Fruit fly (Drosophila melanogaster): Measurements from ENCODE around the gene CG2202.
A peak's percentile ranks its signal among the peaks of the same experiment; 100 is the strongest.

CG2202 gene

DNA sequence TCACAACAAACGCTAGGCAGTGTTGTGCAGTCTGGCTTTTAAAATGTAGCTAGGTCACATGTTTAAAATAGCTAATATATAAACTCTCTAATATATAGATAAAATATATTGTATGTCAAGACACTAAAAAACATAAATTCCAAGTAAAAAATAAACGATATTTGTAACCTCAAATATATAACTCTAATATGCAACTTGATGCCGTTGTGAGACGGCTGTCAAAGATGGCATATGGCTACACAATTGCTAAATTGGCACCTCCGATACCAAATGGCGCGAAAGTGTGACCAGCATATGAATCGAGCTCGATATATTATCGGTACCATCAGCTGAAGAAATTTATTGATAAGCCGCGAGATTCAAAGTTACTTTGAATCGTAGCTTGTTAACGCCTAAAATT is 50.7 kb downstream of the CG2202 start, which contains the start of gene CG1582 (continued):
- TF ChIP-seq rib (GFP tag; IDR thresholded peaks at IDR 0.05) (no peak), Dfd (GFP tag; optimal IDR thresholded peaks at IDR 0.05) (no peak), CG10267 (tag; optimal IDR thresholded peaks at IDR 0.05) (peak; percentile 53), CG8765 (GFP tag; IDR thresholded peaks at IDR 0.05) (no peak), CG2202 (tag; optimal IDR thresholded peaks at IDR 0.05) (no peak), Hr78 (GFP tag; optimal IDR thresholded peaks at IDR 0.05) (no peak), CG30431 (GFP tag; optimal IDR thresholded peaks at IDR 0.05) (no peak), tx (GFP tag; optimal IDR thresholded peaks at IDR 0.05) (no peak), CG7556 (GFP tag; optimal IDR thresholded peaks at IDR 0.05) (no peak), CG31441 (GFP tag; IDR thresholded peaks at IDR 0.05) (no peak), btn (GFP tag; optimal IDR thresholded peaks at IDR 0.05) (no peak), Hsf (GFP tag; optimal IDR thresholded peaks at IDR 0.05) (no peak), sisA (GFP tag; IDR thresholded peaks at IDR 0.05) (no peak), Doc3 (GFP tag; IDR thresholded peaks at IDR 0.05; ENCODE audit: partially characterized antibody) (no peak), danr (GFP tag; IDR thresholded peaks at IDR 0.05) (no peak), Hmr (GFP tag; optimal IDR thresholded peaks at IDR 0.05) (no peak), CG6654 (GFP tag; optimal IDR thresholded peaks at IDR 0.05) (no peak), CG14667 (GFP tag; IDR thresholded peaks at IDR 0.05) (no peak), tio (GFP tag; optimal IDR thresholded peaks at IDR 0.05) (no peak), Stat92E (GFP tag; optimal IDR thresholded peaks at IDR 0.05) (no peak), toy (GFP tag; IDR thresholded peaks at IDR 0.05) (no peak), run (tag; optimal IDR thresholded peaks at IDR 0.05) (no peak), lab (GFP tag; optimal IDR thresholded peaks at IDR 0.05) (peak; percentile 10), fd102C (GFP tag; optimal IDR thresholded peaks at IDR 0.05) (no peak), CG7839 (tag; optimal IDR thresholded peaks at IDR 0.05) (no peak), CG9876 (GFP tag; optimal IDR thresholded peaks at IDR 0.05) (no peak), sima (GFP tag; optimal IDR thresholded peaks at IDR 0.05) (no peak), ab (GFP tag; optimal IDR thresholded peaks at IDR 0.05) (no peak), CG7963 (GFP tag; IDR thresholded peaks at IDR 0.05; ENCODE audit: partially characterized antibody) (no peak), peb (GFP tag; IDR thresholded peaks at IDR 0.05) (no peak), CG10462 (GFP tag; optimal IDR thresholded peaks at IDR 0.05) (no peak), h (optimal IDR thresholded peaks at IDR 0.05) (no peak), bsh (GFP tag; optimal IDR thresholded peaks at IDR 0.05) (no peak), sug (tag; optimal IDR thresholded peaks at IDR 0.05) (no peak), stc (GFP tag; IDR thresholded peaks at IDR 0.05) (no peak), HLHmδ (GFP tag; optimal IDR thresholded peaks at IDR 0.05) (no peak), NfI (GFP tag; optimal IDR thresholded peaks at IDR 0.05) (no peak), CG17912 (GFP tag; optimal IDR thresholded peaks at IDR 0.05) (no peak), Xbp1 (GFP tag; optimal IDR thresholded peaks at IDR 0.05) (peak; percentile 23), CG12299 (tag; optimal IDR thresholded peaks at IDR 0.05) (no peak), insv (GFP tag; optimal IDR thresholded peaks at IDR 0.05) (no peak), CG4854 (GFP tag; optimal IDR thresholded peaks at IDR 0.05) (no peak), H15 (GFP tag; IDR thresholded peaks at IDR 0.05) (no peak), az2 (GFP tag; optimal IDR thresholded peaks at IDR 0.05) (no peak), CG1602 (GFP tag; optimal IDR thresholded peaks at IDR 0.05) (no peak), CoRest (tag; optimal IDR thresholded peaks at IDR 0.05) (peak; percentile 63), Oli (tag; optimal IDR thresholded peaks at IDR 0.05) (peak; percentile 14), Optix (GFP tag; IDR thresholded peaks at IDR 0.05) (no peak), Dip2 (GFP tag; IDR thresholded peaks at IDR 0.05) (no peak), Atf6 (GFP tag; IDR thresholded peaks at IDR 0.05) (no peak), sqz (GFP tag; optimal IDR thresholded peaks at IDR 0.05) (no peak), Nf-YB (GFP tag; optimal IDR thresholded peaks at IDR 0.05) (no peak)
